Worm (Caenorhabditis elegans) whole organism, L1 larva: Measurements from ENCODE around the gene Y70G10A.4.

Experiments used
- C04F5.9 ChIP-seq: sonication (generic microtip); optimal IDR thresholded peaks from 2 replicates; lab custom pipeline; 2016; ENCODE audit warnings: missing genetic modification characterization, missing compliant biosample characterization
- C16A3.4 ChIP-seq: fragments of 150-350 bp; optimal IDR thresholded peaks from 2 replicates; lab custom pipeline; 2014; ENCODE audit warnings: missing biosample characterization, missing genetic modification characterization
- Y116A8C.19 ChIP-seq: sonication (generic microtip); optimal IDR thresholded peaks from 2 replicates; lab custom pipeline; 2016; ENCODE audit warnings: missing compliant biosample characterization, missing genetic modification characterization, borderline replicate concordance
- aha-1 ChIP-seq: fragments of 150-350 bp; optimal IDR thresholded peaks from 2 replicates; lab custom pipeline; 2014; ENCODE audit warnings: missing biosample characterization, missing genetic modification characterization
- alr-1 ChIP-seq: fragments of 200-800 bp; sonication (Bioruptor generic); optimal IDR thresholded peaks from 2 replicates; lab custom pipeline; 2018; ENCODE audit warnings: borderline replicate concordance, mild to moderate bottlenecking, missing genetic modification characterization, missing compliant biosample characterization
- aly-2 ChIP-seq: fragments of 150-350 bp; optimal IDR thresholded peaks from 2 replicates; lab custom pipeline; 2014; ENCODE audit warnings: missing biosample characterization, missing genetic modification characterization
- blmp-1 ChIP-seq: fragments of 150-350 bp; optimal IDR thresholded peaks from 2 replicates; lab custom pipeline; 2014; ENCODE audit warnings: missing biosample characterization, missing genetic modification characterization
- ceh-63 ChIP-seq: fragments of 200-800 bp; sonication (Bioruptor generic); optimal IDR thresholded peaks from 2 replicates; lab custom pipeline; 2018; ENCODE audit warnings: mild to moderate bottlenecking, missing genetic modification characterization, missing compliant biosample characterization
- ceh-8 ChIP-seq: fragments of 200-800 bp; sonication (Bioruptor generic); optimal IDR thresholded peaks from 2 replicates; lab custom pipeline; 2018; ENCODE audit warnings: mild to moderate bottlenecking, missing genetic modification characterization, moderate library complexity, missing compliant biosample characterization
- ceh-90 ChIP-seq: sonication (generic microtip); optimal IDR thresholded peaks from 2 replicates; lab custom pipeline; 2016; ENCODE audit warnings: missing genetic modification characterization, missing compliant biosample characterization
- ces-1 ChIP-seq: fragments of 150-350 bp; optimal IDR thresholded peaks from 2 replicates; lab custom pipeline; 2014; ENCODE audit warnings: missing biosample characterization, missing genetic modification reagents, missing genetic modification characterization
- dsc-1 ChIP-seq: sonication (generic microtip); optimal IDR thresholded peaks from 2 replicates; lab custom pipeline; 2016; ENCODE audit warnings: mild to moderate bottlenecking, missing genetic modification characterization, missing compliant biosample characterization
- efl-3 ChIP-seq: fragments of 200-800 bp; sonication (Bioruptor generic); optimal IDR thresholded peaks from 2 replicates; lab custom pipeline; 2018; ENCODE audit warnings: mild to moderate bottlenecking, missing genetic modification characterization, missing compliant biosample characterization
- egl-27 ChIP-seq, 2 experiments: fragments of 150-350 bp in 1 of 2; sonication (generic microtip); optimal IDR thresholded peaks; 3 replicates each; lab custom pipeline; 2017 to 2018; ENCODE audit warnings: missing biosample characterization in 2 of 2, missing genetic modification characterization in 2 of 2, missing genetic modification reagents in 2 of 2
- elt-3 ChIP-seq, 6 experiments: fragments of 150-350 bp in 1 of 6; sonication (generic microtip); optimal IDR thresholded peaks; 2 replicates each; lab custom pipeline; 2017 to 2018; ENCODE audit warnings: missing biosample characterization in 6 of 6, missing genetic modification characterization in 6 of 6, inconsistent platforms in 1 of 6
- ets-5 ChIP-seq: fragments of 200-800 bp; sonication (Bioruptor generic); IDR thresholded peaks from 2 replicates; pipeline ENCODE4 v1.3.6; 2022; ENCODE audit warnings: missing genetic modification characterization, missing compliant biosample characterization
- fkh-8 ChIP-seq: sonication (generic microtip); optimal IDR thresholded peaks from 2 replicates; lab custom pipeline; 2016; ENCODE audit warnings: mild to moderate bottlenecking, missing genetic modification characterization, missing compliant biosample characterization
- fos-1 ChIP-seq: fragments of 150-350 bp; optimal IDR thresholded peaks from 2 replicates; lab custom pipeline; 2014; ENCODE audit warnings: missing biosample characterization, missing genetic modification characterization
- grh-1 ChIP-seq: fragments of 200-800 bp; sonication (Bioruptor generic); IDR thresholded peaks from 2 replicates; pipeline ENCODE4 v1.3.6; 2022; ENCODE audit warnings: missing genetic modification reagents, missing genetic modification characterization, missing compliant biosample characterization
- irx-1 ChIP-seq: sonication (generic microtip); optimal IDR thresholded peaks from 2 replicates; lab custom pipeline; 2016; ENCODE audit warnings: missing genetic modification characterization, missing compliant biosample characterization
- jun-1 ChIP-seq: fragments of 150-350 bp; optimal IDR thresholded peaks from 2 replicates; lab custom pipeline; 2014; ENCODE audit warnings: missing biosample characterization, missing genetic modification reagents, missing genetic modification characterization
- lin-14 ChIP-seq: fragments of 200-800 bp; sonication (Bioruptor generic); optimal IDR thresholded peaks from 2 replicates; lab custom pipeline; 2018; ENCODE audit warnings: mild to moderate bottlenecking, missing genetic modification characterization, moderate library complexity, missing compliant biosample characterization
- lin-15B ChIP-seq: fragments of 150-350 bp; sonication (generic microtip); optimal IDR thresholded peaks from 3 replicates; lab custom pipeline; 2014; ENCODE audit warnings: missing biosample characterization, missing genetic modification characterization
- lin-39 ChIP-seq: fragments of 150-350 bp; optimal IDR thresholded peaks from 2 replicates; lab custom pipeline; 2014; ENCODE audit warnings: missing biosample characterization, missing genetic modification reagents, missing genetic modification characterization
- mab-9 ChIP-seq: fragments of 200-800 bp; sonication (Bioruptor generic); IDR thresholded peaks from 2 replicates; pipeline ENCODE4 v1.3.6; 2022; ENCODE audit warnings: missing genetic modification reagents, missing genetic modification characterization, missing compliant biosample characterization
- mdl-1 ChIP-seq, 2 experiments: fragments of 150-350 bp; optimal IDR thresholded peaks; 2 replicates each; lab custom pipeline; 2014 to 2017; ENCODE audit warnings: missing biosample characterization in 2 of 2, missing genetic modification characterization in 2 of 2, inconsistent platforms in 1 of 2
- mef-2 ChIP-seq: fragments of 150-350 bp; optimal IDR thresholded peaks from 2 replicates; lab custom pipeline; 2014; ENCODE audit warnings: missing biosample characterization, missing genetic modification characterization
- mep-1 ChIP-seq: fragments of 150-350 bp; optimal IDR thresholded peaks from 2 replicates; lab custom pipeline; 2014; ENCODE audit warnings: missing biosample characterization, missing genetic modification characterization
- nhr-11 ChIP-seq: fragments of 150-350 bp; optimal IDR thresholded peaks from 2 replicates; lab custom pipeline; 2014; ENCODE audit warnings: missing biosample characterization, missing genetic modification characterization
- nhr-12 ChIP-seq: sonication (generic microtip); optimal IDR thresholded peaks from 2 replicates; lab custom pipeline; 2017; ENCODE audit warnings: missing biosample characterization, missing genetic modification characterization
- nhr-19 ChIP-seq: fragments of 200-800 bp; sonication (Bioruptor generic); conservative IDR thresholded peaks from 2 replicates; pipeline ENCODE4 v1.3.6; 2022; ENCODE audit warnings: missing genetic modification characterization, missing compliant biosample characterization
- nhr-20 ChIP-seq: sonication (generic microtip); optimal IDR thresholded peaks from 2 replicates; lab custom pipeline; 2016; ENCODE audit warnings: mild to moderate bottlenecking, missing genetic modification characterization, missing compliant biosample characterization
- nhr-237 ChIP-seq: fragments of 150-350 bp; optimal IDR thresholded peaks from 2 replicates; lab custom pipeline; 2014; ENCODE audit warnings: missing biosample characterization, missing genetic modification characterization
- nhr-71 ChIP-seq: sonication (generic microtip); optimal IDR thresholded peaks from 2 replicates; lab custom pipeline; 2016; ENCODE audit warnings: mild to moderate bottlenecking, missing genetic modification characterization, moderate library complexity, missing compliant biosample characterization
- nhr-76 ChIP-seq: sonication (generic microtip); optimal IDR thresholded peaks from 2 replicates; lab custom pipeline; 2017; ENCODE audit warnings: missing biosample characterization, missing genetic modification characterization
- nhr-85 ChIP-seq: sonication (generic microtip); peaks from one replicate; lab custom pipeline; 2016; ENCODE audit warnings: missing genetic modification characterization, inconsistent platforms, missing compliant biosample characterization
- skn-1 ChIP-seq: fragments of 150-350 bp; optimal IDR thresholded peaks from 2 replicates; lab custom pipeline; 2014; ENCODE audit warnings: missing biosample characterization, missing genetic modification characterization
- snpc-4 ChIP-seq: fragments of 150-350 bp; optimal IDR thresholded peaks from 2 replicates; lab custom pipeline; 2014; ENCODE audit warnings: missing biosample characterization, missing genetic modification characterization
- sox-4 ChIP-seq: sonication (generic microtip); optimal IDR thresholded peaks from 2 replicates; lab custom pipeline; 2016; ENCODE audit warnings: missing genetic modification characterization, missing compliant biosample characterization
- sptf-1 ChIP-seq: fragments of 150-350 bp; optimal IDR thresholded peaks from 2 replicates; lab custom pipeline; 2014; ENCODE audit warnings: missing biosample characterization, missing genetic modification characterization
- sup-37 ChIP-seq: fragments of 200-800 bp; sonication (Bioruptor generic); optimal IDR thresholded peaks from 2 replicates; lab custom pipeline; 2018; ENCODE audit warnings: mild to moderate bottlenecking, missing genetic modification characterization, missing compliant biosample characterization
- tlp-1 ChIP-seq: fragments of 150-350 bp; optimal IDR thresholded peaks from 2 replicates; lab custom pipeline; 2014; ENCODE audit warnings: missing biosample characterization, missing genetic modification characterization
- unc-62 ChIP-seq: fragments of 150-350 bp; optimal IDR thresholded peaks from 2 replicates; lab custom pipeline; 2014; ENCODE audit warnings: missing biosample characterization, missing genetic modification reagents, missing genetic modification characterization
- vab-15 ChIP-seq: sonication (generic microtip); optimal IDR thresholded peaks from 2 replicates; lab custom pipeline; 2017; ENCODE audit warnings: missing genotype, mild to moderate bottlenecking, missing genetic modification characterization, missing compliant biosample characterization
- zag-1 ChIP-seq: fragments of 150-350 bp; optimal IDR thresholded peaks from 2 replicates; lab custom pipeline; 2014; ENCODE audit warnings: missing biosample characterization, missing genetic modification characterization
- zip-4 ChIP-seq: fragments of 200-800 bp; sonication (Bioruptor generic); optimal IDR thresholded peaks from 2 replicates; lab custom pipeline; 2018; ENCODE audit warnings: mild to moderate bottlenecking, missing genetic modification characterization, moderate library complexity, missing compliant biosample characterization
- ztf-11 ChIP-seq, 2 experiments: sonication (generic microtip); optimal IDR thresholded peaks; 2 replicates each; lab custom pipeline; 2016 to 2017; ENCODE audit warnings: missing genetic modification characterization in 2 of 2, missing biosample characterization in 1 of 2, missing compliant biosample characterization in 1 of 2

The Y70G10A.4 gene

DNA sequence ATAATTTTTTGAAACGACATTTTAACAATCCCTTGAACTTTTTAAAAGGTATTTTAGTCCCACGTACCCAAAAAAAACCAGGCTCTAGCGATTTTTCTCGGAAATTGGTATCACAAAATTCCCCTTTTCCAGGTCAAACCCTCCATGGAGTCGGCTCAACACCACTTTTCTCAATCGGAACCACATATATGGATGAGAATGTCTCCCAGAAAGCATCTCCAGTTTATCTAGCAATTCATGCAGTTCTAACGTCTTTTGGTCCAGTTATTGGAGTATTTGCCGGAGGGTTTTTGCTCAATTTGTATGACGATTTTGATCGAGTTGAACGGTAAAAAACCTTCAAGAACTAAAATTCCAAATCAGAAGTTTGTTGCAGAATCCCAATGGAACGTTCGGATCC is 18.1 kb downstream of the Y70G10A.4 start:
- TF ChIP-seq aly-2 (tag; lab: Kevin White, UChicago) = no peak
- no peak for TF ChIP-seq ces-1 (GFP tag; lab: Kevin White, UChicago)
- TF ChIP-seq aha-1 (tag; lab: Kevin White, UChicago) = no peak
- TF ChIP-seq nhr-76 (tag; lab: Kevin White, UChicago) = no peak
- no peak for TF ChIP-seq tlp-1 (tag; lab: Kevin White, UChicago)

ce11 chrIII:10241332-10241829 is 19.4 kb downstream of the Y70G10A.4 start:
- TF ChIP-seq alr-1 (no peak), nhr-12 (tag; lab: Kevin White, UChicago) (no peak), sptf-1 (tag; lab: Kevin White, UChicago) (no peak), nhr-71 (tag; lab: Kevin White, UChicago) (peak; percentile 24), unc-62 (no peak), Y116A8C.19 (tag; lab: Kevin White, UChicago) (no peak), mdl-1 (tag; optimal IDR thresholded peaks at IDR 0.05; lab: Kevin White, UChicago) (no peak), ceh-90 (tag; lab: Kevin White, UChicago) (no peak), ceh-63 (GFP tag; lab: Kevin White, UChicago) (no peak), nhr-11 (tag; lab: Kevin White, UChicago) (no peak), nhr-85 (peak; percentile 86), sox-4 (tag; lab: Kevin White, UChicago) (no peak), snpc-4 (tag; lab: Kevin White, UChicago) (no peak), sup-37 (GFP tag; lab: Kevin White, UChicago) (no peak), ceh-8 (GFP tag; lab: Kevin White, UChicago) (peak; percentile 95), nhr-237 (tag; lab: Kevin White, UChicago) (no peak), mef-2 (tag; lab: Kevin White, UChicago) (no peak), lin-14 (GFP tag; lab: Kevin White, UChicago) (peak; percentile 42), vab-15 (tag; lab: Kevin White, UChicago) (no peak), elt-3 (tag; optimal IDR thresholded peaks at IDR 0.05; lab: Kevin White, UChicago) (peak in 1 of 6 experiments; percentile 77), C04F5.9 (tag; lab: Kevin White, UChicago) (no peak), zip-4 (GFP tag; lab: Kevin White, UChicago) (no peak), jun-1 (tag; lab: Kevin White, UChicago) (no peak), lin-39 (tag; lab: Kevin White, UChicago) (no peak), ets-5 (GFP tag; lab: Robert Waterston, UW) (no peak), fos-1 (tag; lab: Kevin White, UChicago) (no peak), irx-1 (tag; lab: Kevin White, UChicago) (no peak), blmp-1 (tag; lab: Kevin White, UChicago) (peak; percentile 22), ces-1 (GFP tag; lab: Kevin White, UChicago) (no peak), skn-1 (no peak), C16A3.4 (no peak), nhr-19 (GFP tag; lab: Robert Waterston, UW) (peak; percentile 49), efl-3 (GFP tag; lab: Kevin White, UChicago) (no peak), ztf-11 (tag; optimal IDR thresholded peaks at IDR 0.05; lab: Kevin White, UChicago) (no peak), fkh-8 (tag; lab: Kevin White, UChicago) (no peak), egl-27 (tag; optimal IDR thresholded peaks at IDR 0.05; lab: Kevin White, UChicago) (no peak), nhr-20 (tag; lab: Kevin White, UChicago) (no peak), dsc-1 (no peak), lin-15B (tag; lab: Kevin White, UChicago) (no peak), mab-9 (GFP tag; lab: Robert Waterston, UW) (no peak), mep-1 (tag; lab: Kevin White, UChicago) (no peak), zag-1 (tag; lab: Kevin White, UChicago) (no peak), grh-1 (GFP tag; lab: Robert Waterston, UW) (0 out of 2 replicates have a peak, but pooled peaks have one; percentile 16)
- TF ChIP-seq, all 84 proteins: peak for 8
